Worm (Caenorhabditis elegans) whole organism, young adult: ENCODE results near the gene lelo-2.

Experiments used
- ama-1 ChIP-seq, 3 experiments: fragments of 150-350 bp in 1 of 3; sonication (generic microtip) in 2 of 3; optimal IDR thresholded peaks; 2 replicates each; lab custom pipeline; 2014 to 2018; ENCODE audit warnings: missing biosample characterization in 2 of 3, missing genetic modification characterization in 2 of 3, missing genetic modification reagents in 2 of 3
- attf-6 ChIP-seq: fragments of 200-800 bp; sonication (Bioruptor generic); IDR thresholded peaks from 2 replicates; pipeline ENCODE4 v1.3.6; 2022; ENCODE audit warnings: missing genetic modification reagents, missing genetic modification characterization, missing compliant biosample characterization
- ceh-100 ChIP-seq: fragments of 200-800 bp; sonication (Bioruptor generic); IDR thresholded peaks from 2 replicates; pipeline ENCODE4 v1.3.6; 2022; ENCODE audit warnings: missing genetic modification reagents, missing genetic modification characterization, missing compliant biosample characterization
- ceh-91 ChIP-seq: fragments of 200-800 bp; sonication (Bioruptor generic); IDR thresholded peaks from 2 replicates; pipeline ENCODE4 v1.3.6; 2022; ENCODE audit warnings: missing genetic modification reagents, missing genetic modification characterization, missing compliant biosample characterization
- dpl-1 ChIP-seq: fragments of 150-350 bp; optimal IDR thresholded peaks from 2 replicates; lab custom pipeline; 2014; ENCODE audit warnings: missing biosample characterization, missing genetic modification reagents, missing genetic modification characterization
- ets-4 ChIP-seq: fragments of 200-800 bp; sonication (Bioruptor generic); optimal IDR thresholded peaks from 2 replicates; lab custom pipeline; 2018; ENCODE audit warnings: mild to moderate bottlenecking, missing genetic modification characterization, missing compliant biosample characterization
- madf-8 ChIP-seq: fragments of 200-800 bp; sonication (Bioruptor generic); conservative IDR thresholded peaks from 2 replicates; pipeline ENCODE4 v1.3.6; 2022; ENCODE audit warnings: missing genetic modification reagents, missing genetic modification characterization, missing compliant biosample characterization
- rec-8 ChIP-seq, 2 experiments: sonication (generic microtip); optimal IDR thresholded peaks; 2 replicates each; lab custom pipeline; 2016; ENCODE audit warnings: mild to moderate bottlenecking in 2 of 2, missing genetic modification characterization in 2 of 2, missing genetic modification reagents in 2 of 2, missing genotype in 2 of 2, missing biosample characterization in 1 of 2, missing compliant biosample characterization in 1 of 2, moderate library complexity in 1 of 2
- rpc-1 ChIP-seq, 2 experiments: fragments of 150-350 bp in 1 of 2; sonication (generic microtip) in 1 of 2; optimal IDR thresholded peaks; 2 replicates each; lab custom pipeline; 2014 to 2018; ENCODE audit warnings: missing biosample characterization in 1 of 2, missing genetic modification characterization in 1 of 2, missing genetic modification reagents in 1 of 2, missing genotype in 1 of 2
- sdz-38 ChIP-seq: sonication (generic microtip); optimal IDR thresholded peaks from 2 replicates; lab custom pipeline; 2016; ENCODE audit warnings: missing genotype, missing genetic modification characterization, missing compliant biosample characterization
- sea-2 ChIP-seq: fragments of 200-800 bp; sonication (Bioruptor generic); IDR thresholded peaks from 2 replicates; pipeline ENCODE4 v1.3.6; 2022; ENCODE audit warnings: missing genetic modification characterization, missing compliant biosample characterization
- tbx-9 ChIP-seq: sonication (generic microtip); optimal IDR thresholded peaks from 2 replicates; lab custom pipeline; 2016; ENCODE audit warnings: borderline replicate concordance, missing genetic modification characterization, inconsistent platforms, missing compliant biosample characterization
- unc-62 ChIP-seq: fragments of 150-350 bp; optimal IDR thresholded peaks from 2 replicates; lab custom pipeline; 2014; ENCODE audit warnings: missing biosample characterization, missing genetic modification reagents, missing genetic modification characterization
- ztf-6 ChIP-seq: fragments of 200-800 bp; sonication (Bioruptor generic); IDR thresholded peaks from 2 replicates; pipeline ENCODE4 v1.3.6; 2022; ENCODE audit warnings: missing genetic modification reagents, missing genetic modification characterization, missing compliant biosample characterization

DNA sequence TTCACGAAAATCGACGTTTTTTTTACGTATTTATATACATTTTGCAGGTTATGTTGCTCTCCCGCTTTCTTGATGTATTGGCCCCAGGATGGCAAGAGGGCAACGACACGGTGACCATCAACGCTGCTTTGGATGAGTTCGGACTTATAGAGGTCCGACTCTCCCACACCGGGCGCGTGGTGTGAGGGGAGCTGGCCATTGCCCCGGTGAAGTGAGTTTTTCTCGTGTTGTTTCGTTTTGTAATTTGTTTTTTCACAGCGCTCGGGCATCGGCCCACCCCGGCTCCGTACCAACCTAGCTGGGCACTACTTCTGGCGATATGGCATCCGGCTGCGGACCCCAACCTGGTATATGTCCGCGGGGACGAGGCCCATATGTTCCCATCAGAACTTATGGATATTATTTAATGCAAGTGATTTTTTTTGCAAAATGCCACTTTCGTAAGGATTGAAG lies 52.6 kb downstream of the lelo-2 start, which contains the start of gene Y82E9BR.20:
- TF ChIP-seq ama-1 (optimal IDR thresholded peaks at IDR 0.05; lab: Kevin White, UChicago) (no peak), ama-1 (GFP tag; optimal IDR thresholded peaks at IDR 0.05; lab: Kevin White, UChicago) (no peak), dpl-1 (GFP tag; lab: Kevin White, UChicago) (no peak), ztf-6 (GFP tag; lab: Robert Waterston, UW) (no peak), ceh-91 (GFP tag; lab: Robert Waterston, UW) (no peak), sdz-38 (no peak), tbx-9 (no peak), sea-2 (GFP tag; lab: Robert Waterston, UW) (no peak), rpc-1 (optimal IDR thresholded peaks at IDR 0.05; lab: Kevin White, UChicago) (no peak), rpc-1 (tag; optimal IDR thresholded peaks at IDR 0.05; lab: Kevin White, UChicago) (no peak), attf-6 (no peak), ets-4 (no peak), ceh-100 (GFP tag; lab: Robert Waterston, UW) (no peak), rec-8 (tag; optimal IDR thresholded peaks at IDR 0.05; lab: Kevin White, UChicago) (no peak), madf-8 (no peak), unc-62 (GFP tag; lab: Kevin White, UChicago) (no peak)
